Fruit fly (Drosophila melanogaster) whole organism, embryonic: ENCODE measurements around the gene CG4537.

ENCODE experiments used
- Bdp1 ChIP-seq: fragments of 200-800 bp; sonication (Bioruptor generic); optimal IDR thresholded peaks from 3 replicates; lab custom pipeline; 2016; ENCODE audit warnings: missing biosample characterization, missing genetic modification characterization
- CG10209 ChIP-seq: fragments of 200-800 bp; sonication (Bioruptor generic); optimal IDR thresholded peaks from 3 replicates; lab custom pipeline; 2017; ENCODE audit warnings: missing biosample characterization, mild to moderate bottlenecking, missing genetic modification characterization, missing genetic modification reagents
- CG1024 ChIP-seq: fragments of 200-800 bp; sonication (Bioruptor generic); IDR thresholded peaks from 2 replicates; pipeline ENCODE4 v1.3.6; 2022; ENCODE audit warnings: missing biosample characterization, missing genetic modification characterization
- CG12219 ChIP-seq: fragments of 200-800 bp; sonication (Bioruptor generic); optimal IDR thresholded peaks from 3 replicates; lab custom pipeline; 2018; ENCODE audit warnings: missing biosample characterization, mild to moderate bottlenecking, missing genetic modification characterization
- CG1233 ChIP-seq: fragments of 200-800 bp; sonication (Bioruptor generic); optimal IDR thresholded peaks from 4 replicates; lab custom pipeline; 2018; ENCODE audit warnings: missing biosample characterization, mild to moderate bottlenecking, missing genetic modification characterization
- CG13123 ChIP-seq: fragments of 200-800 bp; sonication (Bioruptor generic); optimal IDR thresholded peaks from 2 replicates; lab custom pipeline; 2016; ENCODE audit warnings: missing biosample characterization, missing genetic modification characterization
- CG13287 ChIP-seq: fragments of 200-800 bp; sonication (Bioruptor generic); IDR thresholded peaks from 2 replicates; pipeline ENCODE4 v1.3.6; 2022; ENCODE audit warnings: missing biosample characterization, missing genetic modification characterization; ENCODE audit not compliant: partially characterized antibody
- CG1647 ChIP-seq: fragments of 200-800 bp; sonication (Bioruptor generic); optimal IDR thresholded peaks from 3 replicates; lab custom pipeline; 2016; ENCODE audit warnings: missing biosample characterization, missing genetic modification characterization
- CG17359 ChIP-seq: fragments of 200-800 bp; sonication (Bioruptor generic); optimal IDR thresholded peaks from 3 replicates; lab custom pipeline; 2018; ENCODE audit warnings: missing biosample characterization, mild to moderate bottlenecking, missing genetic modification characterization, moderate library complexity
- CG17829 ChIP-seq: fragments of 200-800 bp; optimal IDR thresholded peaks from 2 replicates; lab custom pipeline; 2019; ENCODE audit warnings: missing biosample characterization, mild to moderate bottlenecking, missing genetic modification characterization, moderate library complexity
- CG18011 ChIP-seq: fragments of 200-800 bp; sonication (Bioruptor generic); optimal IDR thresholded peaks from 2 replicates; lab custom pipeline; 2017; ENCODE audit warnings: missing biosample characterization, missing genetic modification characterization, mild to moderate bottlenecking, moderate library complexity, missing genotype
- CG1832 ChIP-seq: fragments of 200-800 bp; sonication (Bioruptor generic); optimal IDR thresholded peaks from 2 replicates; lab custom pipeline; 2017; ENCODE audit warnings: missing biosample characterization, mild to moderate bottlenecking, missing genetic modification characterization, inconsistent platforms
- CG3163 ChIP-seq: fragments of 200-800 bp; sonication (Bioruptor generic); optimal IDR thresholded peaks from 3 replicates; lab custom pipeline; 2016; ENCODE audit warnings: missing biosample characterization, missing genetic modification characterization
- CG3281 ChIP-seq: fragments of 200-800 bp; sonication (Bioruptor generic); optimal IDR thresholded peaks from 3 replicates; lab custom pipeline; 2017; ENCODE audit warnings: missing biosample characterization, mild to moderate bottlenecking, missing genetic modification characterization
- CG7839 ChIP-seq: fragments of 200-800 bp; sonication (Bioruptor generic); optimal IDR thresholded peaks from 3 replicates; lab custom pipeline; 2018; ENCODE audit warnings: missing biosample characterization, mild to moderate bottlenecking, missing genetic modification characterization, moderate library complexity
- CG9797 ChIP-seq: fragments of 200-800 bp; sonication (Bioruptor generic); optimal IDR thresholded peaks from 3 replicates; lab custom pipeline; 2018; ENCODE audit warnings: missing biosample characterization, mild to moderate bottlenecking, missing genetic modification characterization
- Dbx ChIP-seq: fragments of 200-800 bp; sonication (Bioruptor generic); IDR thresholded peaks from 3 replicates; pipeline ENCODE4 v1.3.6; 2022; ENCODE audit warnings: missing biosample characterization, missing genetic modification characterization
- Dfd ChIP-seq, 2 experiments: fragments of >200 bp; optimal IDR thresholded peaks; 2 replicates each; lab custom pipeline; 2017; ENCODE audit warnings: missing biosample characterization in 2 of 2, missing genetic modification characterization in 2 of 2
- Dip2 ChIP-seq: fragments of 200-800 bp; sonication (Bioruptor generic); IDR thresholded peaks from 2 replicates; pipeline ENCODE4 v1.3.6; 2022; ENCODE audit warnings: missing biosample characterization, missing genetic modification characterization
- Dll ChIP-seq: fragments of 200-800 bp; sonication (Bioruptor generic); IDR thresholded peaks from 4 replicates; pipeline ENCODE4 v1.3.6; 2022; ENCODE audit warnings: missing biosample characterization, missing genetic modification characterization; ENCODE audit not compliant: partially characterized antibody
- Eip74EF ChIP-seq, 2 experiments: fragments of 200-800 bp in 1 of 2; fragments of >200 bp in 1 of 2; sonication (Bioruptor generic) in 1 of 2; optimal IDR thresholded peaks; 2 replicates each; lab custom pipeline; 2017 to 2019; ENCODE audit warnings: missing biosample characterization in 2 of 2, missing genetic modification characterization in 2 of 2, mild to moderate bottlenecking in 1 of 2, moderate library complexity in 1 of 2
- Ets97D ChIP-seq: fragments of 200-800 bp; sonication (Bioruptor generic); optimal IDR thresholded peaks from 3 replicates; lab custom pipeline; 2016; ENCODE audit warnings: missing biosample characterization, missing genetic modification characterization
- Fer1 ChIP-seq: fragments of 200-800 bp; sonication (Bioruptor generic); optimal IDR thresholded peaks from 2 replicates; lab custom pipeline; 2017; ENCODE audit warnings: missing biosample characterization, mild to moderate bottlenecking, missing genetic modification characterization
- H2.0 ChIP-seq: fragments of 200-800 bp; sonication (Bioruptor generic); IDR thresholded peaks from 2 replicates; pipeline ENCODE4 v1.3.6; 2022; ENCODE audit warnings: missing biosample characterization, missing genetic modification characterization
- Hr78 ChIP-seq, 2 experiments: fragments of 200-800 bp in 1 of 2; fragments of >200 bp in 1 of 2; sonication (Bioruptor generic) in 1 of 2; optimal IDR thresholded peaks; 2 replicates each; lab custom pipeline; 2017 to 2019; ENCODE audit warnings: missing biosample characterization in 2 of 2, missing genetic modification characterization in 2 of 2, mild to moderate bottlenecking in 1 of 2, moderate library complexity in 1 of 2
- Med ChIP-seq: fragments of 200-800 bp; sonication (Bioruptor generic); peaks from one replicate; lab custom pipeline; 2016; ENCODE audit warnings: missing biosample characterization, missing genetic modification characterization, mild to moderate bottlenecking, inconsistent platforms, moderate library complexity
- NC2α ChIP-seq: fragments of 200-800 bp; sonication (Bioruptor generic); optimal IDR thresholded peaks from 2 replicates; lab custom pipeline; 2016; ENCODE audit warnings: missing biosample characterization, missing genetic modification characterization
- Neu2 ChIP-seq: fragments of 200-800 bp; sonication (Bioruptor generic); optimal IDR thresholded peaks from 3 replicates; lab custom pipeline; 2016; ENCODE audit warnings: missing biosample characterization, missing genetic modification characterization, borderline replicate concordance
- PHDP ChIP-seq: fragments of 200-800 bp; sonication (Bioruptor generic); optimal IDR thresholded peaks from 3 replicates; lab custom pipeline; 2018; ENCODE audit warnings: missing biosample characterization, mild to moderate bottlenecking, missing genetic modification characterization, moderate library complexity
- Ssrp ChIP-seq: fragments of 200-800 bp; sonication (Bioruptor generic); optimal IDR thresholded peaks from 2 replicates; lab custom pipeline; 2018; ENCODE audit warnings: missing biosample characterization, mild to moderate bottlenecking, missing genetic modification characterization, moderate library complexity
- Trl ChIP-seq, 3 experiments: fragments of >200 bp in 2 of 3; fragments of 200-800 bp in 1 of 3; sonication (Bioruptor generic) in 1 of 3; optimal IDR thresholded peaks; 2 replicates in 1 of 3; 3 replicates in 2 of 3; lab custom pipeline; 2016 to 2017; ENCODE audit warnings: missing biosample characterization in 1 of 3, missing genetic modification characterization in 1 of 3
- Usf ChIP-seq: fragments of 200-800 bp; sonication (Bioruptor generic); optimal IDR thresholded peaks from 2 replicates; lab custom pipeline; 2017; ENCODE audit warnings: missing genotype, missing biosample characterization, missing genetic modification characterization
- Xrp1 ChIP-seq: fragments of 200-800 bp; sonication (Bioruptor generic); IDR thresholded peaks from 2 replicates; pipeline ENCODE4 v1.3.6; 2022; ENCODE audit warnings: missing biosample characterization, missing genetic modification characterization
- YL-1 ChIP-seq: fragments of 200-800 bp; sonication (Bioruptor generic); optimal IDR thresholded peaks from 3 replicates; lab custom pipeline; 2017; ENCODE audit warnings: missing biosample characterization, mild to moderate bottlenecking, missing genetic modification characterization
- ato ChIP-seq: fragments of 200-800 bp; sonication (Bioruptor generic); IDR thresholded peaks from 2 replicates; pipeline ENCODE4 v1.3.6; 2022; ENCODE audit warnings: missing biosample characterization, missing genetic modification characterization; ENCODE audit not compliant: partially characterized antibody
- chif ChIP-seq, 2 experiments: fragments of 200-800 bp; sonication (Bioruptor generic); optimal IDR thresholded peaks; 3 replicates each; lab custom pipeline; 2016; ENCODE audit warnings: missing biosample characterization in 2 of 2, missing genetic modification characterization in 2 of 2
- chn ChIP-seq: fragments of 200-800 bp; sonication (Bioruptor generic); optimal IDR thresholded peaks from 2 replicates; lab custom pipeline; 2016; ENCODE audit warnings: missing biosample characterization, missing genetic modification characterization
- dysf ChIP-seq: fragments of 200-800 bp; sonication (Bioruptor generic); IDR thresholded peaks from 3 replicates; pipeline ENCODE4 v1.3.6; 2022; ENCODE audit warnings: missing biosample characterization, missing genetic modification characterization
- eyg ChIP-seq: fragments of 200-800 bp; sonication (Bioruptor generic); optimal IDR thresholded peaks from 3 replicates; lab custom pipeline; 2016; ENCODE audit warnings: missing biosample characterization, missing genetic modification characterization
- kah ChIP-seq: fragments of 200-800 bp; sonication (Bioruptor generic); optimal IDR thresholded peaks from 2 replicates; lab custom pipeline; 2018; ENCODE audit warnings: missing biosample characterization, mild to moderate bottlenecking, missing genetic modification characterization
- lilli ChIP-seq: fragments of 200-800 bp; sonication (Bioruptor generic); optimal IDR thresholded peaks from 3 replicates; lab custom pipeline; 2016; ENCODE audit warnings: missing biosample characterization, missing genetic modification characterization
- mam ChIP-seq: fragments of 200-800 bp; sonication (Bioruptor generic); optimal IDR thresholded peaks from 3 replicates; lab custom pipeline; 2016; ENCODE audit warnings: missing biosample characterization, missing genetic modification characterization
- pfk ChIP-seq: fragments of 200-800 bp; sonication (Bioruptor generic); optimal IDR thresholded peaks from 2 replicates; lab custom pipeline; 2018; ENCODE audit warnings: missing biosample characterization, mild to moderate bottlenecking, missing genetic modification characterization, moderate library complexity
- row ChIP-seq: fragments of 200-800 bp; sonication (Bioruptor generic); IDR thresholded peaks from 3 replicates; pipeline ENCODE4 v1.3.6; 2022; ENCODE audit warnings: missing biosample characterization, missing genetic modification characterization
- ssp ChIP-seq: fragments of 200-800 bp; sonication (Bioruptor generic); IDR thresholded peaks from 2 replicates; pipeline ENCODE4 v1.3.6; 2022; ENCODE audit warnings: missing biosample characterization, missing genetic modification characterization
- vvl ChIP-seq: fragments of 200-800 bp; sonication (Bioruptor generic); IDR thresholded peaks from 2 replicates; pipeline ENCODE4 v1.3.6; 2022; ENCODE audit warnings: missing biosample characterization, missing genetic modification characterization
- zf30C ChIP-seq: fragments of 200-800 bp; sonication (Bioruptor generic); optimal IDR thresholded peaks from 3 replicates; lab custom pipeline; 2018; ENCODE audit warnings: missing biosample characterization, mild to moderate bottlenecking, missing genetic modification characterization

The CG4537 gene

dm6 chr2L:9930280-9930679 lies 39.6 kb downstream of the CG4537 start, which contains the start of gene CG42367:
Gene CG42367, plus strand, starts transcription at chr2L:9930580.
- TF ChIP-seq chif (GFP tag; optimal IDR thresholded peaks at IDR 0.05; lab: Kevin White, UChicago) (no peak), ato (GFP tag; lab: Robert Waterston, UW) (no peak), CG3281 (GFP tag; lab: Kevin White, UChicago) (no peak), CG7839 (tag; lab: Kevin White, UChicago) (no peak), CG1647 (GFP tag; lab: Kevin White, UChicago) (no peak), CG1832 (GFP tag; lab: Kevin White, UChicago) (no peak), pfk (GFP tag; lab: Kevin White, UChicago) (no peak), CG1233 (GFP tag; lab: Kevin White, UChicago) (no peak), Ssrp (tag; lab: Kevin White, UChicago) (no peak), NC2α (GFP tag; lab: Kevin White, UChicago) (no peak), Neu2 (GFP tag; lab: Kevin White, UChicago) (no peak), CG17829 (tag; lab: Kevin White, UChicago) (no peak), Bdp1 (no peak), CG1024 (GFP tag; lab: Robert Waterston, UW) (no peak), zf30C (GFP tag; lab: Kevin White, UChicago) (no peak), kah (GFP tag; lab: Kevin White, UChicago) (no peak)

DNA sequence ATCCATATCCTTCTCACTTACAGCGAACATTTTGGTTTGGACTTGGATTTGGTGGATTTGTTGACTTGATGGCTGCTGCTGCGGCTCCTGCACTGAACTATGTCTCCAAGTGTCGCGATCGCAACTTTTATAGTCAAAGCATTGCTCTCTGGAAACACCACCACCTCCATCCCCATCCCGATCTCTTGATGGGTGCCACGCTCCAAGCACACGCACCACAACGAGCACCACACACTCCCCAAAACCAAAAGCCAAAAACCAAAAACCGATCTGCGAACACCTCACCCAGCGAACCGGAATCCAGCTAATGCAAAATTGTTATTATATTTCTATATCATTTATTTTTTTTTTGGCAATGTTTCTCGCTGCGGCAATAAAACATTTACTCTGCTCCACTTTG lies 42.4 kb downstream of the CG4537 start, which contains the start of gene Cpr30F:
Cpr30F (minus strand) TSS at position 101 of the 400 bp plus-strand sequence.
- TF ChIP-seq Eip74EF (GFP tag; optimal IDR thresholded peaks at IDR 0.05; lab: Kevin White, UChicago) (no peak), CG13123 (GFP tag; lab: Kevin White, UChicago) (no peak), CG17359 (tag; lab: Kevin White, UChicago) (no peak), Xrp1 (GFP tag; lab: Robert Waterston, UW) (no peak), CG18011 (GFP tag; lab: Kevin White, UChicago) (no peak), H2.0 (GFP tag; lab: Robert Waterston, UW) (no peak), dysf (GFP tag; lab: Robert Waterston, UW) (no peak), Dfd (GFP tag; optimal IDR thresholded peaks at IDR 0.05; lab: Kevin White, UChicago) (no peak), lilli (no peak), eyg (GFP tag; lab: Kevin White, UChicago) (no peak), CG12219 (no peak), Dip2 (no peak), CG9797 (GFP tag; lab: Kevin White, UChicago) (no peak), chn (GFP tag; lab: Kevin White, UChicago) (no peak), PHDP (tag; lab: Kevin White, UChicago) (no peak)

DNA sequence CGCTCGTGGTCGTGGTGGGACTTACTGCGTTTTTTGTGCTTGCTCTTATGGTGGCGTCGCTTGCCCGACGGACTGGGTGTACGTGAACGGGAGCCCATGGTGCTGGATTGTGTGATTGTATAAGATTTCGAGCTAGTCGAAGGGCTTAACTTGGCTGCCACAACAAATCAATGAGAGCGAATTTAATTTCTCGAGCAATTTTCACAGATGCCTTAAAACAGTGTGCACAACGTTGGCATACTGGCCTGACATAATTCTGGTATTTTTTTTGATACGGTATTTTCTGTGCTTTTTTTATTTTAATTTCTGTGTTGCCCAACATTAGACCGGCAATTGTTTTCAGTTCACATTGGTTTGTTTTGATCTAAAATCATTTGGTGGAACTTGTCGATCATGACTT lies 47.2 kb downstream of the CG4537 start, which contains the start of gene Arglu1:
Arglu1 (minus strand) TSS at position 227 of the 400 bp plus-strand sequence.
- TF ChIP-seq Usf = no peak
- no peak for TF ChIP-seq Trl (optimal IDR thresholded peaks at IDR 0.05; lab: Kevin White, UChicago)
- peak; percentile 23 for TF ChIP-seq Trl (GFP tag; optimal IDR thresholded peaks at IDR 0.05; lab: Kevin White, UChicago)
- TF ChIP-seq CG10209 (GFP tag; lab: Kevin White, UChicago) = no peak
- TF ChIP-seq row (GFP tag; lab: Robert Waterston, UW) = 0 out of 3 replicates have a peak, but pooled peaks have one; percentile 25
- TF ChIP-seq YL-1 (GFP tag; lab: Kevin White, UChicago) = peak; percentile 55
- peak; percentile 57; the same call in 1 of the 3 replicates for TF ChIP-seq Dbx
- TF ChIP-seq mam (GFP tag; lab: Kevin White, UChicago) = peak; percentile 53
- 0 out of 2 replicates have a peak, but pooled peaks have one; percentile 18 for TF ChIP-seq ssp (GFP tag; lab: Robert Waterston, UW)
- TF ChIP-seq Hr78 (GFP tag; optimal IDR thresholded peaks at IDR 0.05; lab: Kevin White, UChicago) = no peak
- peak; percentile 88 for TF ChIP-seq Med (GFP tag; lab: Kevin White, UChicago)
- TF ChIP-seq Fer1 (GFP tag; lab: Kevin White, UChicago) = no peak
- TF ChIP-seq Ets97D (GFP tag; lab: Kevin White, UChicago) = peak; percentile 37
- 0 out of 4 replicates have a peak, but pooled peaks have one; percentile 31 for TF ChIP-seq Dll (GFP tag; lab: Robert Waterston, UW)
- peak; percentile 36; the same call in 1 of the 2 replicates for TF ChIP-seq CG13287 (GFP tag; lab: Robert Waterston, UW)
- TF ChIP-seq CG3163 (GFP tag; lab: Kevin White, UChicago) = peak; percentile 14
- TF ChIP-seq vvl (GFP tag; lab: Robert Waterston, UW) = 0 out of 2 replicates have a peak, but pooled peaks have one; percentile 35
- peak; percentile 3 for TF ChIP-seq lilli
